Worm (Caenorhabditis elegans): ENCODE results near the gene stdh-3.

ce11 chrV:13862505-13862904 lies 41.9 kb upstream of the stdh-3 start, which contains the start of gene srx-137:
- no peak for TF ChIP-seq pha-4 (tag; optimal IDR thresholded peaks at IDR 0.05)
- TF ChIP-seq tbp1 (GFP tag; optimal IDR thresholded peaks at IDR 0.05): no peak
- TF ChIP-seq ama-1 (optimal IDR thresholded peaks at IDR 0.05): no peak
- no peak for TF ChIP-seq ama-1 (GFP tag; optimal IDR thresholded peaks at IDR 0.05)
- no peak for TF ChIP-seq lin-35 (GFP tag; optimal IDR thresholded peaks at IDR 0.05)
